In genomic region chr3L:16987347-16987746, dm6 we compare ENCODE assay signal across 2 fruit fly cellular contexts.
TF ChIP-seq lines count a peak whose summit lies in the region.

No protein-coding gene starts in this region.

TF ChIP-seq in whole organism, prepupa, 60 proteins besides CTCF, POLR2A, EP300 and RAD21:
- TF ChIP-seq eg (GFP tag; IDR thresholded peaks at IDR 0.05; lab: Robert Waterston, UW): peak; percentile 41; the same call in 1 of the 3 replicates
- TF ChIP-seq fd85E (GFP tag; optimal IDR thresholded peaks at IDR 0.05; lab: Kevin White, UChicago): no peak
- TF ChIP-seq CG8119 (GFP tag; IDR thresholded peaks at IDR 0.05; lab: Robert Waterston, UW): peak; percentile 53
- TF ChIP-seq Met (GFP tag; optimal IDR thresholded peaks at IDR 0.05; lab: Kevin White, UChicago): no peak
- TF ChIP-seq acj6 (GFP tag; optimal IDR thresholded peaks at IDR 0.05; lab: Kevin White, UChicago): peak; percentile 23
- TF ChIP-seq CG3032 (tag; optimal IDR thresholded peaks at IDR 0.05; lab: Kevin White, UChicago): peak; percentile 13
- peak; percentile 58 for TF ChIP-seq Hr4 (GFP tag; optimal IDR thresholded peaks at IDR 0.05; lab: Kevin White, UChicago)
- TF ChIP-seq CG15336 (GFP tag; IDR thresholded peaks at IDR 0.05; lab: Robert Waterston, UW): peak; percentile 18; the same call in 1 of the 2 replicates
- TF ChIP-seq Lpt (GFP tag; optimal IDR thresholded peaks at IDR 0.05; lab: Kevin White, UChicago): no peak
- peak; percentile 21 for TF ChIP-seq CG3919 (GFP tag; optimal IDR thresholded peaks at IDR 0.05; lab: Kevin White, UChicago)
- TF ChIP-seq OdsH (GFP tag; optimal IDR thresholded peaks at IDR 0.05; lab: Kevin White, UChicago): peak; percentile 18
- TF ChIP-seq Sox14 (GFP tag; optimal IDR thresholded peaks at IDR 0.05; lab: Kevin White, UChicago): no peak
- TF ChIP-seq Blimp-1 (GFP tag; optimal IDR thresholded peaks at IDR 0.05; lab: Kevin White, UChicago): no peak
- peak; percentile 60 for TF ChIP-seq CG32006 (GFP tag; optimal IDR thresholded peaks at IDR 0.05; lab: Kevin White, UChicago)
- TF ChIP-seq net (GFP tag; optimal IDR thresholded peaks at IDR 0.05; lab: Kevin White, UChicago): peak; percentile 5
- peak; percentile 2 for TF ChIP-seq CG6808 (GFP tag; optimal IDR thresholded peaks at IDR 0.05; lab: Kevin White, UChicago)
- TF ChIP-seq CG8319 (GFP tag; optimal IDR thresholded peaks at IDR 0.05; lab: Kevin White, UChicago): no peak
- TF ChIP-seq Eip78C (GFP tag; lab: Kevin White, UChicago): peak; percentile 76
- TF ChIP-seq CG6276 (GFP tag; optimal IDR thresholded peaks at IDR 0.05; lab: Kevin White, UChicago): peak; percentile 41
- TF ChIP-seq CG6163 (GFP tag; IDR thresholded peaks at IDR 0.05; lab: Robert Waterston, UW): no peak
- TF ChIP-seq pdm3 (GFP tag; optimal IDR thresholded peaks at IDR 0.05; lab: Kevin White, UChicago): peak; percentile 33
- peak; percentile 21 for TF ChIP-seq CG10669 (GFP tag; optimal IDR thresholded peaks at IDR 0.05; lab: Kevin White, UChicago)
- TF ChIP-seq CG6854 (GFP tag; optimal IDR thresholded peaks at IDR 0.05; lab: Kevin White, UChicago): no peak
- no peak for TF ChIP-seq CG16779 (tag; optimal IDR thresholded peaks at IDR 0.05; lab: Kevin White, UChicago)

TF ChIP-seq in whole organism, pupa, 21 proteins besides CTCF, POLR2A, EP300 and RAD21:
- TF ChIP-seq CG8159 (tag; optimal IDR thresholded peaks at IDR 0.05; lab: Kevin White, UChicago) (peak; percentile 31), CG34367 (tag; optimal IDR thresholded peaks at IDR 0.05; lab: Kevin White, UChicago) (no peak), CG15710 (tag; optimal IDR thresholded peaks at IDR 0.05; lab: Kevin White, UChicago) (peak; percentile 11), CG8301 (tag; optimal IDR thresholded peaks at IDR 0.05; lab: Kevin White, UChicago) (peak; percentile 27), Pif1A (GFP tag; optimal IDR thresholded peaks at IDR 0.05; lab: Kevin White, UChicago) (no peak), CG14655 (GFP tag; optimal IDR thresholded peaks at IDR 0.05; lab: Kevin White, UChicago) (peak; percentile 31), D1 (tag; optimal IDR thresholded peaks at IDR 0.05; lab: Kevin White, UChicago) (no peak), gl (tag; optimal IDR thresholded peaks at IDR 0.05; lab: Kevin White, UChicago) (no peak), CG13204 (GFP tag; optimal IDR thresholded peaks at IDR 0.05; lab: Kevin White, UChicago) (no peak), Ets98B (GFP tag; IDR thresholded peaks at IDR 0.05; lab: Robert Waterston, UW) (0 out of 2 replicates have a peak, but pooled peaks have one; percentile 35), CG4496 (GFP tag; IDR thresholded peaks at IDR 0.05; lab: Robert Waterston, UW) (no peak)
